Fruit fly (Drosophila melanogaster) whole organism, embryonic: ENCODE measurements around the gene Os-C.
A peak's percentile ranks its signal among the peaks of the same experiment; 100 is the strongest.

Experiments used
- Antp ChIP-seq: fragments of 200-800 bp; sonication (Bioruptor generic); optimal IDR thresholded peaks from 3 replicates; lab custom pipeline; 2016; ENCODE audit warnings: missing biosample characterization, missing genetic modification characterization
- CG11093 ChIP-seq: fragments of 200-800 bp; sonication (Bioruptor generic); IDR thresholded peaks from 3 replicates; pipeline ENCODE4 v1.3.6; 2022; ENCODE audit warnings: missing biosample characterization, missing genetic modification characterization
- CG11695 ChIP-seq: fragments of 200-800 bp; sonication (Bioruptor generic); IDR thresholded peaks from 3 replicates; pipeline ENCODE4 v1.3.6; 2022; ENCODE audit warnings: missing biosample characterization, missing genetic modification characterization
- CG12104 ChIP-seq: fragments of 200-800 bp; sonication (Bioruptor generic); optimal IDR thresholded peaks from 3 replicates; lab custom pipeline; 2016; ENCODE audit warnings: missing biosample characterization, missing genetic modification characterization
- CG13287 ChIP-seq: fragments of 200-800 bp; sonication (Bioruptor generic); IDR thresholded peaks from 2 replicates; pipeline ENCODE4 v1.3.6; 2022; ENCODE audit warnings: missing biosample characterization, missing genetic modification characterization; ENCODE audit not compliant: partially characterized antibody
- CG14050 ChIP-seq: fragments of 200-800 bp; sonication (Bioruptor generic); IDR thresholded peaks from 3 replicates; pipeline ENCODE4 v1.3.6; 2022; ENCODE audit warnings: missing biosample characterization, missing genetic modification characterization
- CG18011 ChIP-seq: fragments of 200-800 bp; sonication (Bioruptor generic); optimal IDR thresholded peaks from 2 replicates; lab custom pipeline; 2017; ENCODE audit warnings: missing biosample characterization, missing genetic modification characterization, mild to moderate bottlenecking, moderate library complexity, missing genotype
- CG2678 ChIP-seq: fragments of 200-800 bp; sonication (Bioruptor generic); optimal IDR thresholded peaks from 3 replicates; lab custom pipeline; 2019; ENCODE audit warnings: missing biosample characterization, mild to moderate bottlenecking, missing genetic modification characterization, moderate library complexity
- CG2889 ChIP-seq: fragments of 200-800 bp; sonication (Bioruptor generic); IDR thresholded peaks from 3 replicates; pipeline ENCODE4 v1.3.6; 2022; ENCODE audit warnings: missing biosample characterization, missing genetic modification characterization
- CG3281 ChIP-seq: fragments of 200-800 bp; sonication (Bioruptor generic); optimal IDR thresholded peaks from 3 replicates; lab custom pipeline; 2017; ENCODE audit warnings: missing biosample characterization, mild to moderate bottlenecking, missing genetic modification characterization
- CG34376 ChIP-seq: fragments of 200-800 bp; sonication (Bioruptor generic); optimal IDR thresholded peaks from 2 replicates; lab custom pipeline; 2018; ENCODE audit warnings: missing biosample characterization, mild to moderate bottlenecking, missing genetic modification characterization
- CG4707 ChIP-seq: fragments of 200-800 bp; sonication (Bioruptor generic); optimal IDR thresholded peaks from 2 replicates; lab custom pipeline; 2018; ENCODE audit warnings: missing biosample characterization, mild to moderate bottlenecking, missing genetic modification characterization, moderate library complexity
- CG4820 ChIP-seq: fragments of 200-800 bp; sonication (Bioruptor generic); optimal IDR thresholded peaks from 3 replicates; lab custom pipeline; 2016; ENCODE audit warnings: missing biosample characterization, missing genetic modification characterization
- CG6791 ChIP-seq: fragments of 200-800 bp; sonication (Bioruptor generic); IDR thresholded peaks from 3 replicates; pipeline ENCODE4 v1.3.6; 2022; ENCODE audit warnings: missing biosample characterization, missing genetic modification characterization; ENCODE audit not compliant: partially characterized antibody
- CG8478 ChIP-seq: fragments of >200 bp; optimal IDR thresholded peaks from 2 replicates; lab custom pipeline; 2018
- CG8924 ChIP-seq: fragments of 200-800 bp; optimal IDR thresholded peaks from 3 replicates; lab custom pipeline; 2019; ENCODE audit warnings: missing biosample characterization, mild to moderate bottlenecking, missing genetic modification characterization, moderate library complexity
- CG9932 ChIP-seq: fragments of 200-800 bp; sonication (Bioruptor generic); IDR thresholded peaks from 2 replicates; pipeline ENCODE4 v1.3.6; 2022; ENCODE audit warnings: missing biosample characterization, missing genetic modification characterization
- Camta ChIP-seq: fragments of 200-800 bp; sonication (Bioruptor generic); optimal IDR thresholded peaks from 2 replicates; lab custom pipeline; 2016; ENCODE audit warnings: missing biosample characterization, missing genetic modification characterization
- CkIIα-i1 ChIP-seq: fragments of 200-800 bp; sonication (Bioruptor generic); IDR thresholded peaks from 2 replicates; pipeline ENCODE4 v1.3.6; 2022; ENCODE audit warnings: missing biosample characterization, missing genetic modification characterization
- D19B ChIP-seq: fragments of 200-800 bp; sonication (Bioruptor generic); optimal IDR thresholded peaks from 2 replicates; lab custom pipeline; 2017; ENCODE audit warnings: missing biosample characterization, mild to moderate bottlenecking, missing genetic modification characterization
- Dll ChIP-seq: fragments of 200-800 bp; sonication (Bioruptor generic); IDR thresholded peaks from 4 replicates; pipeline ENCODE4 v1.3.6; 2022; ENCODE audit warnings: missing biosample characterization, missing genetic modification characterization; ENCODE audit not compliant: partially characterized antibody
- Dref ChIP-seq: fragments of 200-800 bp; sonication (Bioruptor generic); IDR thresholded peaks from 2 replicates; pipeline ENCODE4 v1.3.6; 2022; ENCODE audit warnings: missing biosample characterization, missing genetic modification characterization
- Fer2 ChIP-seq: fragments of 200-800 bp; sonication (Bioruptor generic); optimal IDR thresholded peaks from 2 replicates; lab custom pipeline; 2018; ENCODE audit warnings: missing biosample characterization, mild to moderate bottlenecking, missing genetic modification characterization, moderate library complexity
- Fer3 ChIP-seq: fragments of 200-800 bp; sonication (Bioruptor generic); optimal IDR thresholded peaks from 2 replicates; lab custom pipeline; 2018; ENCODE audit warnings: missing biosample characterization, mild to moderate bottlenecking, missing genetic modification characterization, moderate library complexity
- Hand ChIP-seq: fragments of 200-800 bp; sonication (Bioruptor generic); optimal IDR thresholded peaks from 2 replicates; lab custom pipeline; 2017; ENCODE audit warnings: mild to moderate bottlenecking, missing biosample characterization, missing genetic modification reagents, missing genetic modification characterization
- Hmx ChIP-seq: fragments of 200-800 bp; sonication (Bioruptor generic); optimal IDR thresholded peaks from 2 replicates; lab custom pipeline; 2016; ENCODE audit warnings: missing biosample characterization, missing genetic modification characterization
- Hr51 ChIP-seq, 2 experiments: fragments of 200-800 bp; sonication (Bioruptor generic); optimal IDR thresholded peaks; 2 replicates in 1 of 2; 3 replicates in 1 of 2; lab custom pipeline; 2016 to 2018; ENCODE audit warnings: missing biosample characterization in 2 of 2, missing genetic modification characterization in 2 of 2, mild to moderate bottlenecking in 1 of 2, moderate library complexity in 1 of 2
- Oaz ChIP-seq: fragments of 200-800 bp; sonication (Bioruptor generic); IDR thresholded peaks from 2 replicates; pipeline ENCODE4 v1.3.6; 2022; ENCODE audit warnings: missing biosample characterization, missing genetic modification characterization
- Rx ChIP-seq: fragments of 200-800 bp; sonication (Bioruptor generic); IDR thresholded peaks from 2 replicates; pipeline ENCODE4 v1.3.6; 2022; ENCODE audit warnings: missing biosample characterization, missing genetic modification characterization
- Spps ChIP-seq: fragments of 200-800 bp; sonication (Bioruptor generic); optimal IDR thresholded peaks from 2 replicates; lab custom pipeline; 2018; ENCODE audit warnings: missing biosample characterization, mild to moderate bottlenecking, missing genetic modification characterization
- Vsx1 ChIP-seq: fragments of 200-800 bp; sonication (Bioruptor generic); optimal IDR thresholded peaks from 2 replicates; lab custom pipeline; 2017; ENCODE audit warnings: missing biosample characterization, mild to moderate bottlenecking, missing genetic modification characterization, missing genetic modification reagents
- bsh ChIP-seq, 2 experiments: fragments of 200-800 bp; sonication (Bioruptor generic); optimal IDR thresholded peaks; 2 replicates each; lab custom pipeline; 2017 to 2018; ENCODE audit warnings: mild to moderate bottlenecking in 2 of 2, missing biosample characterization in 2 of 2, missing genetic modification characterization in 2 of 2, moderate library complexity in 1 of 2
- caup ChIP-seq: fragments of 200-800 bp; sonication (Bioruptor generic); optimal IDR thresholded peaks from 3 replicates; lab custom pipeline; 2017; ENCODE audit warnings: missing biosample characterization, mild to moderate bottlenecking, missing genetic modification characterization, moderate library complexity; ENCODE audit not compliant: severe bottlenecking
- chif ChIP-seq, 2 experiments: fragments of 200-800 bp; sonication (Bioruptor generic); optimal IDR thresholded peaks; 3 replicates each; lab custom pipeline; 2016; ENCODE audit warnings: missing biosample characterization in 2 of 2, missing genetic modification characterization in 2 of 2
- ci ChIP-seq: fragments of 200-800 bp; sonication (Bioruptor generic); IDR thresholded peaks from 3 replicates; pipeline ENCODE4 v1.3.6; 2022; ENCODE audit warnings: missing biosample characterization, missing genetic modification characterization
- dimm ChIP-seq: fragments of 200-800 bp; sonication (Bioruptor generic); IDR thresholded peaks from 2 replicates; pipeline ENCODE4 v1.3.6; 2022; ENCODE audit warnings: missing biosample characterization, missing genetic modification characterization
- dmrt11E ChIP-seq: fragments of 200-800 bp; sonication (Bioruptor generic); optimal IDR thresholded peaks from 3 replicates; lab custom pipeline; 2018; ENCODE audit warnings: missing biosample characterization, mild to moderate bottlenecking, missing genetic modification characterization, moderate library complexity
- hkb ChIP-seq, 2 experiments: fragments of 200-800 bp in 1 of 2; fragments of >200 bp in 1 of 2; sonication (Bioruptor generic) in 1 of 2; IDR thresholded peaks in 1 of 2; optimal IDR thresholded peaks in 1 of 2; 2 replicates each; pipeline versions ENCODE4 v1.3.6 to Lab custom; 2017 to 2022; ENCODE audit warnings: missing biosample characterization in 1 of 2, missing genetic modification characterization in 1 of 2
- jing ChIP-seq: fragments of 200-800 bp; sonication (Bioruptor generic); optimal IDR thresholded peaks from 2 replicates; lab custom pipeline; 2018; ENCODE audit warnings: missing biosample characterization, mild to moderate bottlenecking, missing genetic modification characterization
- lbe ChIP-seq: fragments of 200-800 bp; sonication (Bioruptor generic); optimal IDR thresholded peaks from 2 replicates; lab custom pipeline; 2016; ENCODE audit warnings: missing biosample characterization, mild to moderate bottlenecking, missing genetic modification characterization
- onecut ChIP-seq: fragments of 200-800 bp; sonication (Bioruptor generic); IDR thresholded peaks from 2 replicates; pipeline ENCODE4 v1.3.6; 2022; ENCODE audit warnings: missing biosample characterization, missing genetic modification characterization
- seq ChIP-seq: fragments of 200-800 bp; sonication (Bioruptor generic); IDR thresholded peaks from 2 replicates; pipeline ENCODE4 v1.3.6; 2022; ENCODE audit warnings: missing biosample characterization, missing genetic modification characterization
- tap ChIP-seq: fragments of 200-800 bp; optimal IDR thresholded peaks from 3 replicates; lab custom pipeline; 2019; ENCODE audit warnings: missing biosample characterization, mild to moderate bottlenecking, missing genetic modification characterization, moderate library complexity
- twi ChIP-seq: fragments of 200-800 bp; optimal IDR thresholded peaks from 2 replicates; lab custom pipeline; 2019; ENCODE audit warnings: missing biosample characterization, mild to moderate bottlenecking, missing genetic modification characterization, moderate library complexity
- wdn ChIP-seq: fragments of 200-800 bp; sonication (Bioruptor generic); IDR thresholded peaks from 2 replicates; pipeline ENCODE4 v1.3.6; 2022; ENCODE audit warnings: missing biosample characterization, missing genetic modification characterization

Gene Os-C

dm6 chr3R:8009080-8009620 lies 30.4 kb downstream of the Os-C start, which contains the start of the genes CG11052 and CG3223 (continued):
- TF ChIP-seq Hand (GFP tag; lab: Kevin White, UChicago) (no peak), caup (no peak), CG11695 (GFP tag; lab: Robert Waterston, UW) (no peak), CG2889 (GFP tag; lab: Robert Waterston, UW) (no peak), CG34376 (GFP tag; lab: Kevin White, UChicago) (peak; percentile 5), CG4707 (GFP tag; lab: Kevin White, UChicago) (no peak), tap (tag; lab: Kevin White, UChicago) (no peak)
- TF ChIP-seq, all 482 proteins: peak for 103

DNA sequence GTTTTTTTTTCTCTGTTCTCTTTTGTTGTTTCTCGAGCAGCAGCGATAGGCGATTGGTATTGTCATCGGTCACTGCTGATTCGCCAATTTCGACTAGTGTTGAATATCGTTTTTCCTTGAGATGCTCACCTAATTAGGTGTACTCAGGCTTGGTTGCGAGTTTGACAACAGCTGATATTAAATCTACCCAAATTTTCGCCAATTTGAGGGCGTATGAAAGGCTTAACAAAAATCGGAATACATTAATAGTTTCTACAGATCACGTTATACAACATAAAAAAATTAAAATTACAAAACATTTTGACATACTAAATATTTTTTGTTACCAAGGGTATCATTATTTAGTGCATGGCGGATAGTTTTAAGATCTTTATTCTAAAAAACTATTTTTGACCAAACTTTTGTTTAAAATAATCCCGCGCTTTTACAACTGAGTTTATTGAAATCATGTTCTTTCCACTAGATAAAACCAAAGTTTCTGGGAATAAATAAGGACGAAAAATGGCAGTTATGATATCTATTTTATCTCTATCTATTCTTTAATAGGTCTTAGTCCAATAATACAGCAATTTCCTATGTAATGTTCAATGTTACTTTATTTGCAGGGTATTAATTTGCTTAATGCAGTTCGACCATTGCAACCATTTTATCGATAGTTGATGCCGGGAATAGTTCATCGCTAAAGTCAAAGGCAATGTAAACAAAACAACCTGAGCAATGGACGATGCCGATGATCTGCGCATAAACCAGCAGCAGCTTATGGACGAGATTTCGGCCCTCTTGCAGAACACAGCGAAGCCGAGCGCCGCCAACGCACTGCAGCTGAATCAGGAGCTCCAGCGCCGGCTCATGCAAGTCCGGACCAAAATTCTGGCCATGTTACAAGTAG lies 34.6 kb downstream of the Os-C start, which contains the start of the genes CG10435 and Pbp95:
Gene CG10435, minus strand, starts transcription at position 81 of the 889 bp plus-strand sequence.
Gene Pbp95, plus strand, starts transcription at position 671 of the 889 bp plus-strand sequence.
- TF ChIP-seq CG3281 (GFP tag; lab: Kevin White, UChicago) (peak; percentile 49), CG9932 (peak; percentile 79), lbe (peak; percentile 58), CG2678 (tag; lab: Kevin White, UChicago) (no peak), CG8478 (lab: Kevin White, UChicago) (no peak), tap (tag; lab: Kevin White, UChicago) (no peak), Rx (GFP tag; lab: Robert Waterston, UW) (peak; percentile 56), bsh (GFP tag; optimal IDR thresholded peaks at IDR 0.05; lab: Kevin White, UChicago) (peak in 1 of 2 experiments; percentile 34), Fer3 (tag; lab: Kevin White, UChicago) (peak; percentile 21), hkb (optimal IDR thresholded peaks at IDR 0.05; lab: Kevin White, UChicago) (no peak), hkb (GFP tag; IDR thresholded peaks at IDR 0.05; lab: Robert Waterston, UW) (no peak), wdn (GFP tag; lab: Robert Waterston, UW) (no peak), CG12104 (GFP tag; lab: Kevin White, UChicago) (peak; percentile 8), Oaz (peak; percentile 43), Spps (tag; lab: Kevin White, UChicago) (no peak), Antp (peak; percentile 55), Dref (GFP tag; lab: Robert Waterston, UW) (peak; percentile 74), Camta (GFP tag; lab: Kevin White, UChicago) (peak; percentile 52), dmrt11E (peak; percentile 24), CG13287 (GFP tag; lab: Robert Waterston, UW) (peak; percentile 76), Vsx1 (GFP tag; lab: Kevin White, UChicago) (no peak), ci (GFP tag; lab: Robert Waterston, UW) (peak; percentile 68), CG11093 (GFP tag; lab: Robert Waterston, UW) (no peak), Hr51 (GFP tag; optimal IDR thresholded peaks at IDR 0.05; lab: Kevin White, UChicago) (peak in 1 of 2 experiments; percentile 38), onecut (no peak), CkIIα-i1 (GFP tag; lab: Robert Waterston, UW) (no peak), CG14050 (GFP tag; lab: Robert Waterston, UW) (peak; percentile 53; the same call in 2 of the 3 replicates), CG4820 (peak; percentile 27), CG18011 (GFP tag; lab: Kevin White, UChicago) (peak; percentile 13), jing (GFP tag; lab: Kevin White, UChicago) (no peak), Fer2 (tag; lab: Kevin White, UChicago) (no peak), CG6791 (GFP tag; lab: Robert Waterston, UW) (peak; percentile 72), Dll (GFP tag; lab: Robert Waterston, UW) (peak; percentile 80), dimm (GFP tag; lab: Robert Waterston, UW) (no peak), Hmx (GFP tag; lab: Kevin White, UChicago) (peak; percentile 39), seq (GFP tag; lab: Robert Waterston, UW) (peak; percentile 33; the same call in 1 of the 2 replicates), D19B (GFP tag; lab: Kevin White, UChicago) (peak; percentile 96), CG8924 (no peak), twi (no peak), chif (GFP tag; optimal IDR thresholded peaks at IDR 0.05; lab: Kevin White, UChicago) (peak in 1 of 2 experiments; percentile 51)
